Fruit fly (Drosophila melanogaster) Kc167 (cell line): Measurements from ENCODE around the gene CG32756.

ENCODE experiments used
- Myc ChIP-seq: fragments of >200 bp; optimal IDR thresholded peaks from 2 replicates; lab custom pipeline; 2017; ENCODE audit warnings: missing external identifiers
- Sin3A ChIP-seq: fragments of >200 bp; optimal IDR thresholded peaks from 2 replicates; lab custom pipeline; 2018; ENCODE audit warnings: missing external identifiers
- h ChIP-seq: fragments of >200 bp; optimal IDR thresholded peaks from 3 replicates; lab custom pipeline; 2018; ENCODE audit warnings: missing external identifiers
- psq ChIP-seq: fragments of >200 bp; optimal IDR thresholded peaks from 2 replicates; lab custom pipeline; 2017; ENCODE audit warnings: missing external identifiers

DNA sequence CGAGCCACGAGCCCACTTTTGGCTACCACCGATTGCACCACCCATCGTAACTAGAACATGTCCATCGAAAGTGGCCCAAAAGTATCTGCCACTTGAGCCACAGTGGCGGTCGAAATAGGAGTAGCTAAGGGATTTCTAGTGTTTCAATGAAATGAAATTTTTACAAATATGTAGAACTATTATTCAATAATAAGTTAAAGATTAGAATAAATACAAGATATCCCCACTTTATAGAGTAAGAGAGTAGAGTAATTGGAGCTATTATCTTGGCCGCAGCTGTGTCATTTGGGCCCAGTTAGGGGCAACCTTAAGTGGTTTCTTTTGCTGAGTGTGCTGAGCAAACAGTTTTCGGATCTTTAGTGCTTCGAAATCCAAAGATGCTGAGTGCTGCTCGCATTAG is 43.9 kb downstream of the CG32756 start:
- TF ChIP-seq Sin3A, result no peak
- TF ChIP-seq h (lab: Kevin White, UChicago), result no peak
- no peak for TF ChIP-seq psq (lab: Kevin White, UChicago)
- TF ChIP-seq Myc (lab: Kevin White, UChicago), result no peak
